Worm (Caenorhabditis elegans) whole organism, L1 larva: ENCODE data around the gene citk-1.
A peak's percentile ranks its signal among the peaks of the same experiment; 100 is the strongest.

Source experiments
- C16A3.4 ChIP-seq: fragments of 150-350 bp; optimal IDR thresholded peaks from 2 replicates; lab custom pipeline; 2014; ENCODE audit warnings: missing biosample characterization, missing genetic modification characterization
- C34B4.2 ChIP-seq: sonication (generic microtip); optimal IDR thresholded peaks from 2 replicates; lab custom pipeline; 2017; ENCODE audit warnings: mild to moderate bottlenecking, missing genetic modification characterization, missing compliant biosample characterization
- aha-1 ChIP-seq: fragments of 150-350 bp; optimal IDR thresholded peaks from 2 replicates; lab custom pipeline; 2014; ENCODE audit warnings: missing biosample characterization, missing genetic modification characterization
- alr-1 ChIP-seq: fragments of 200-800 bp; sonication (Bioruptor generic); optimal IDR thresholded peaks from 2 replicates; lab custom pipeline; 2018; ENCODE audit warnings: borderline replicate concordance, mild to moderate bottlenecking, missing genetic modification characterization, missing compliant biosample characterization
- aly-2 ChIP-seq: fragments of 150-350 bp; optimal IDR thresholded peaks from 2 replicates; lab custom pipeline; 2014; ENCODE audit warnings: missing biosample characterization, missing genetic modification characterization
- ama-1 ChIP-seq: fragments of 150-350 bp; optimal IDR thresholded peaks from 2 replicates; lab custom pipeline; 2014
- blmp-1 ChIP-seq: fragments of 150-350 bp; optimal IDR thresholded peaks from 2 replicates; lab custom pipeline; 2014; ENCODE audit warnings: missing biosample characterization, missing genetic modification characterization
- ceh-8 ChIP-seq: fragments of 200-800 bp; sonication (Bioruptor generic); optimal IDR thresholded peaks from 2 replicates; lab custom pipeline; 2018; ENCODE audit warnings: mild to moderate bottlenecking, missing genetic modification characterization, moderate library complexity, missing compliant biosample characterization
- ceh-82 ChIP-seq, 3 experiments: fragments of 150-350 bp in 1 of 3; sonication (generic microtip) in 2 of 3; optimal IDR thresholded peaks; 2 replicates each; lab custom pipeline; 2014 to 2017; ENCODE audit warnings: missing biosample characterization in 3 of 3, missing genetic modification characterization in 3 of 3
- ceh-90 ChIP-seq: sonication (generic microtip); optimal IDR thresholded peaks from 2 replicates; lab custom pipeline; 2016; ENCODE audit warnings: missing genetic modification characterization, missing compliant biosample characterization
- ces-1 ChIP-seq: fragments of 150-350 bp; optimal IDR thresholded peaks from 2 replicates; lab custom pipeline; 2014; ENCODE audit warnings: missing biosample characterization, missing genetic modification reagents, missing genetic modification characterization
- dpl-1 ChIP-seq, 3 experiments: fragments of 150-350 bp in 2 of 3; sonication (generic microtip) in 1 of 3; optimal IDR thresholded peaks; 2 replicates each; lab custom pipeline; 2014 to 2017; ENCODE audit warnings: missing biosample characterization in 3 of 3, missing genetic modification characterization in 3 of 3, missing genetic modification reagents in 3 of 3
- efl-1 ChIP-seq, 4 experiments: fragments of 150-350 bp; optimal IDR thresholded peaks in 3 of 4; peaks in 1 of 4; 1 replicate in 1 of 4; 2 replicates in 3 of 4; lab custom pipeline; 2014; ENCODE audit warnings: missing biosample characterization in 2 of 4, missing genetic modification characterization in 2 of 4, missing genetic modification reagents in 2 of 4
- efl-3 ChIP-seq: fragments of 200-800 bp; sonication (Bioruptor generic); optimal IDR thresholded peaks from 2 replicates; lab custom pipeline; 2018; ENCODE audit warnings: mild to moderate bottlenecking, missing genetic modification characterization, missing compliant biosample characterization
- egl-13 ChIP-seq: sonication (generic microtip); optimal IDR thresholded peaks from 2 replicates; lab custom pipeline; 2016; ENCODE audit warnings: missing genotype, missing genetic modification reagents, missing genetic modification characterization, missing compliant biosample characterization
- elt-2 ChIP-seq: sonication (generic microtip); optimal IDR thresholded peaks from 2 replicates; lab custom pipeline; 2016; ENCODE audit warnings: missing genetic modification characterization, mild to moderate bottlenecking, inconsistent platforms, missing compliant biosample characterization, missing genetic modification reagents
- elt-3 ChIP-seq, 6 experiments: fragments of 150-350 bp in 1 of 6; sonication (generic microtip); optimal IDR thresholded peaks; 2 replicates each; lab custom pipeline; 2017 to 2018; ENCODE audit warnings: missing biosample characterization in 6 of 6, missing genetic modification characterization in 6 of 6, inconsistent platforms in 1 of 6
- fkh-10 ChIP-seq: sonication (generic microtip); optimal IDR thresholded peaks from 2 replicates; lab custom pipeline; 2017; ENCODE audit warnings: missing biosample characterization, missing genetic modification reagents, missing genetic modification characterization
- fkh-4 ChIP-seq: sonication (generic microtip); optimal IDR thresholded peaks from 2 replicates; lab custom pipeline; 2016; ENCODE audit warnings: missing compliant biosample characterization, missing genetic modification characterization, borderline replicate concordance
- hlh-17 ChIP-seq: fragments of 200-800 bp; sonication (Bioruptor generic); optimal IDR thresholded peaks from 2 replicates; lab custom pipeline; 2018; ENCODE audit warnings: missing genetic modification characterization, mild to moderate bottlenecking, missing compliant biosample characterization, moderate library complexity, borderline replicate concordance
- hlh-4 ChIP-seq: sonication (generic microtip); optimal IDR thresholded peaks from 2 replicates; lab custom pipeline; 2016; ENCODE audit warnings: mild to moderate bottlenecking, missing genetic modification characterization, missing compliant biosample characterization
- isw-1 ChIP-seq: fragments of 200-800 bp; sonication (Bioruptor generic); IDR thresholded peaks from 2 replicates; pipeline ENCODE4 v1.3.6; 2022; ENCODE audit warnings: missing genetic modification characterization, missing compliant biosample characterization
- jun-1 ChIP-seq: fragments of 150-350 bp; optimal IDR thresholded peaks from 2 replicates; lab custom pipeline; 2014; ENCODE audit warnings: missing biosample characterization, missing genetic modification reagents, missing genetic modification characterization
- lin-13 ChIP-seq: fragments of 150-350 bp; optimal IDR thresholded peaks from 2 replicates; lab custom pipeline; 2014; ENCODE audit warnings: missing biosample characterization, missing genetic modification reagents, missing genetic modification characterization
- lin-35 ChIP-seq, 2 experiments: fragments of 150-350 bp; optimal IDR thresholded peaks; 2 replicates each; lab custom pipeline; 2014; ENCODE audit warnings: missing biosample characterization in 2 of 2, missing genetic modification characterization in 2 of 2, missing genetic modification reagents in 2 of 2
- lir-3 ChIP-seq: sonication (generic microtip); optimal IDR thresholded peaks from 2 replicates; lab custom pipeline; 2016; ENCODE audit warnings: mild to moderate bottlenecking, missing genetic modification characterization, moderate library complexity, missing compliant biosample characterization; ENCODE audit not compliant: poor library complexity
- lsy-2 ChIP-seq, 2 experiments: fragments of 150-350 bp; optimal IDR thresholded peaks; 2 replicates each; lab custom pipeline; 2014; ENCODE audit warnings: missing biosample characterization in 2 of 2, missing genetic modification characterization in 2 of 2
- mab-9 ChIP-seq: fragments of 200-800 bp; sonication (Bioruptor generic); IDR thresholded peaks from 2 replicates; pipeline ENCODE4 v1.3.6; 2022; ENCODE audit warnings: missing genetic modification reagents, missing genetic modification characterization, missing compliant biosample characterization
- mdl-1 ChIP-seq, 2 experiments: fragments of 150-350 bp; optimal IDR thresholded peaks; 2 replicates each; lab custom pipeline; 2014 to 2017; ENCODE audit warnings: missing biosample characterization in 2 of 2, missing genetic modification characterization in 2 of 2, inconsistent platforms in 1 of 2
- mef-2 ChIP-seq: fragments of 150-350 bp; optimal IDR thresholded peaks from 2 replicates; lab custom pipeline; 2014; ENCODE audit warnings: missing biosample characterization, missing genetic modification characterization
- mep-1 ChIP-seq: fragments of 150-350 bp; optimal IDR thresholded peaks from 2 replicates; lab custom pipeline; 2014; ENCODE audit warnings: missing biosample characterization, missing genetic modification characterization
- nhr-19 ChIP-seq: fragments of 200-800 bp; sonication (Bioruptor generic); conservative IDR thresholded peaks from 2 replicates; pipeline ENCODE4 v1.3.6; 2022; ENCODE audit warnings: missing genetic modification characterization, missing compliant biosample characterization
- nhr-20 ChIP-seq: sonication (generic microtip); optimal IDR thresholded peaks from 2 replicates; lab custom pipeline; 2016; ENCODE audit warnings: mild to moderate bottlenecking, missing genetic modification characterization, missing compliant biosample characterization
- nhr-28 ChIP-seq: fragments of 150-350 bp; optimal IDR thresholded peaks from 2 replicates; lab custom pipeline; 2014; ENCODE audit warnings: missing biosample characterization, missing genetic modification characterization
- nhr-47 ChIP-seq: sonication (generic microtip); optimal IDR thresholded peaks from 2 replicates; lab custom pipeline; 2016; ENCODE audit warnings: mild to moderate bottlenecking, missing genetic modification characterization, moderate library complexity, missing compliant biosample characterization
- nhr-71 ChIP-seq: sonication (generic microtip); optimal IDR thresholded peaks from 2 replicates; lab custom pipeline; 2016; ENCODE audit warnings: mild to moderate bottlenecking, missing genetic modification characterization, moderate library complexity, missing compliant biosample characterization
- pag-3 ChIP-seq: sonication (generic microtip); optimal IDR thresholded peaks from 2 replicates; lab custom pipeline; 2017; ENCODE audit warnings: missing genetic modification characterization, mild to moderate bottlenecking, missing compliant biosample characterization, antibody characterized with exemption, borderline replicate concordance; ENCODE audit not compliant: insufficient read depth
- pax-3 ChIP-seq: fragments of 200-800 bp; sonication (Bioruptor generic); optimal IDR thresholded peaks from 2 replicates; lab custom pipeline; 2018; ENCODE audit warnings: mild to moderate bottlenecking, missing genetic modification characterization, moderate library complexity, missing compliant biosample characterization
- rnt-1 ChIP-seq: sonication (generic microtip); optimal IDR thresholded peaks from 2 replicates; lab custom pipeline; 2016; ENCODE audit warnings: mild to moderate bottlenecking, missing genetic modification characterization, moderate library complexity, missing compliant biosample characterization
- snu-23 ChIP-seq: sonication (generic microtip); optimal IDR thresholded peaks from 2 replicates; lab custom pipeline; 2016; ENCODE audit warnings: missing genetic modification characterization, missing compliant biosample characterization
- sptf-1 ChIP-seq: fragments of 150-350 bp; optimal IDR thresholded peaks from 2 replicates; lab custom pipeline; 2014; ENCODE audit warnings: missing biosample characterization, missing genetic modification characterization
- sup-37 ChIP-seq: fragments of 200-800 bp; sonication (Bioruptor generic); optimal IDR thresholded peaks from 2 replicates; lab custom pipeline; 2018; ENCODE audit warnings: mild to moderate bottlenecking, missing genetic modification characterization, missing compliant biosample characterization
- swsn-7 ChIP-seq: sonication (generic microtip); optimal IDR thresholded peaks from 2 replicates; lab custom pipeline; 2016; ENCODE audit warnings: missing genetic modification characterization, missing compliant biosample characterization
- unc-130 ChIP-seq: fragments of 150-350 bp; optimal IDR thresholded peaks from 2 replicates; lab custom pipeline; 2017; ENCODE audit warnings: missing biosample characterization, missing genetic modification characterization, inconsistent platforms
- unc-98 ChIP-seq: fragments of 200-800 bp; sonication (Bioruptor generic); IDR thresholded peaks from 2 replicates; pipeline ENCODE4 v1.3.6; 2022; ENCODE audit warnings: missing genetic modification characterization, missing compliant biosample characterization
- vab-15 ChIP-seq: sonication (generic microtip); optimal IDR thresholded peaks from 2 replicates; lab custom pipeline; 2017; ENCODE audit warnings: missing genotype, mild to moderate bottlenecking, missing genetic modification characterization, missing compliant biosample characterization
- ztf-4 ChIP-seq: fragments of 150-350 bp; optimal IDR thresholded peaks from 2 replicates; lab custom pipeline; 2014; ENCODE audit warnings: missing biosample characterization, missing genetic modification characterization

The citk-1 gene

DNA sequence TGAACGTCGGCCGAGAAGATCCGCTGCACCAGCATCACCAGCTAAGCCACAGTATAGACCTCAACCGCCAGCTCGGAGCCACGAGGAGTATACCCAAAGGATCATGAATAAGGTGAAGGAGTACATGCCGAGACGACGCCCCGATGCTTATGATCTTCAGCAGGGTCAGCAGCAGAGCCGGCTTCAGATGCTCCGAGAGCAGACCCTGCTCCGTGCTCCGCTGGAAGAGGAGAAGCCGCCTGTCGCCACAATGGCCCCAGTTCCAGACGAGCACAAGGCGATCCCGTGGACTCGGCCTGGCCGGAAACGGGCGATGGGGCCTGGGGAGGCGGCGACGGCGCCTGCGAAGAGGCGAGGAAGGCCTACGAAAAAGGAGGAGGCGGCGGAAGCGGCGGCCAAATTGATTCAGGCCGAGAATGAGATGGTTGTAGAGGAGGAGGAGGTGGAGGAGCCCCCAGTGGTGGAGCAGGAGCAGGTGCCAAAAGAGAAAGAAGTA, 12.4 kb upstream of the citk-1 start:
- no peak for TF ChIP-seq C34B4.2 (tag; lab: Kevin White, UChicago)
- no peak for TF ChIP-seq fkh-10 (GFP tag; lab: Kevin White, UChicago)
- peak; percentile 40 for TF ChIP-seq ceh-8 (GFP tag; lab: Kevin White, UChicago)
- no peak for TF ChIP-seq unc-130

DNA sequence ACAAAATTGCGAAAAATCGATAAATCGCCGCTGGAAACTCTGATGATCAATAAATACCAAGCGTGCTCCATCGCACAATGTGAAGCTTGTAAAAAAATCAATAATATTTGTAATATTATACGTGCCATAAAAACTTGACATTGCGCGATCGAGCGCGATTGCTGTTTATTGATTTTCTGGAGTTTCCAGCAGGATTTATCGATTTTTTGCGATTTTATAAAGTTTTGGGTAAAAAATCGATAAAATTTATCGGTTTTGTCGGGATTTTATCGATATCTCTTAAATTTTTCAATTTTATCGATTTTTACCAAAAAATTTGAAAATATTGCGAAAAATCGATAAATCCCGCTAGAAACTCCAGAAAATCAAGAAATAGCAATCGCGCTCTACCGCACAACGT, 8.9 kb upstream of the citk-1 start:
- TF ChIP-seq jun-1 (tag; lab: Kevin White, UChicago), result no peak
- TF ChIP-seq isw-1 (GFP tag; lab: Robert Waterston, UW), result no peak
- no peak for TF ChIP-seq fkh-4 (tag; lab: Kevin White, UChicago)
- TF ChIP-seq pag-3, result no peak
- no peak for TF ChIP-seq alr-1 (tag; lab: Kevin White, UChicago)
- no peak for TF ChIP-seq swsn-7 (tag; lab: Kevin White, UChicago)
- no peak for TF ChIP-seq mab-9
- TF ChIP-seq ztf-4, result no peak
- no peak for TF ChIP-seq nhr-71 (tag; lab: Kevin White, UChicago)
- TF ChIP-seq efl-1 (optimal IDR thresholded peaks at IDR 0.05; lab: Kevin White, UChicago), result no peak
- no peak for TF ChIP-seq efl-1 (GFP tag; optimal IDR thresholded peaks at IDR 0.05 in 1 of 2; lab: Kevin White, UChicago)
- TF ChIP-seq sptf-1, result no peak
- no peak for TF ChIP-seq nhr-47 (tag; lab: Kevin White, UChicago)
- TF ChIP-seq ces-1 (GFP tag; lab: Kevin White, UChicago), result no peak
- TF ChIP-seq mdl-1 (tag; optimal IDR thresholded peaks at IDR 0.05; lab: Kevin White, UChicago), result no peak
- no peak for TF ChIP-seq lin-35 (GFP tag; optimal IDR thresholded peaks at IDR 0.05; lab: Kevin White, UChicago)
- TF ChIP-seq fkh-10 (GFP tag; lab: Kevin White, UChicago), result no peak

DNA sequence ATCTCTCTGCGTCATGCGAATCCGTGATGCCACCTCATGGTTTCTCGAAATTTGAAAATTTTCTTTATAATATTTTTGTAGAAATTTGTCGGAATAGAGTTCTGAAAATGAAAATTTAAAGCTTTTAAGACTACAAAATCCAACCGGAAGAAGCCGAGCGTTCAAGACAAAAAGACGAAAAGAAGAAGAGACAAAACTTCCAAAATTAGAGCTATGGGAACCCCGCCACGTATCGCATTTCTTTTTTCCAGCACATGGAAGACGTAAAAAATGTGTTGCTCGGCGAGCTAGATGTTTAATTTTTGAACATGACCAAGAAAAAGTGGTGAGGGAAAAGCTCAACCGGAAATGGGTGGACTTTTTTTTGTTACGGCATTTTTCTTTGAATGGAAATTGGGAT, 6.7 kb upstream of the citk-1 start, which contains the start of gene W02B8.1:
TSS of gene W02B8.1 (minus strand) at position 101 of the 400 bp plus-strand sequence.
- TF ChIP-seq hlh-17 (GFP tag; lab: Kevin White, UChicago), result no peak
- no peak for TF ChIP-seq lsy-2 (tag; optimal IDR thresholded peaks at IDR 0.05; lab: Kevin White, UChicago)
- no peak for TF ChIP-seq elt-2
- TF ChIP-seq nhr-28 (tag; lab: Kevin White, UChicago), result no peak
- TF ChIP-seq dpl-1 (GFP tag; optimal IDR thresholded peaks at IDR 0.05; lab: Kevin White, UChicago), result no peak
- TF ChIP-seq lin-13, result no peak
- no peak for TF ChIP-seq C16A3.4 (tag; lab: Kevin White, UChicago)
- no peak for TF ChIP-seq lir-3 (tag; lab: Kevin White, UChicago)
- no peak for TF ChIP-seq elt-3 (tag; optimal IDR thresholded peaks at IDR 0.05; lab: Kevin White, UChicago)
- TF ChIP-seq rnt-1 (tag; lab: Kevin White, UChicago), result no peak
- TF ChIP-seq nhr-19, result no peak
- no peak for TF ChIP-seq unc-98
- TF ChIP-seq efl-3 (GFP tag; lab: Kevin White, UChicago), result no peak
- TF ChIP-seq ceh-82 (tag; optimal IDR thresholded peaks at IDR 0.05; lab: Kevin White, UChicago), result no peak
- no peak for TF ChIP-seq ama-1 (lab: Kevin White, UChicago)
- no peak for TF ChIP-seq C34B4.2 (tag; lab: Kevin White, UChicago)
- TF ChIP-seq pax-3, result no peak
- TF ChIP-seq hlh-4 (tag; lab: Kevin White, UChicago), result no peak

DNA sequence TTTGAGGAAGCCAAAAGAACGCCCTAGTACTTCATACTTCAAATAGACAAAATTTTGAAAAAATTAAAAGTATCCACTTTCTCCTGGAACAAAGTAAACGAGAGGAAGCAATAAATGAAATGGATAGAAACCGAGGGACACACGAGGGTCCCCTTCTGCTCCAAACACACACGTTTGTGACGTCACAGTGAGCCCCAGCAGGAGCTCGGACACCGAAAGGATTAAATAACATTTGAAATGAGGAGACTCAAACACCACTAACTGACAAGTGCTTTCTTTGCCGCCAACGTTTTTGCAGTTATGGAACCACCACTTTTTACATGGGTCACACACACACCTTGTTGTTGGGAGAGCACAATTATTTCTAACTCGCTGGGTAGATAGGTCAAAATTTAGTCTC, 5.2 kb upstream of the citk-1 start:
- TF ChIP-seq lsy-2 (tag; optimal IDR thresholded peaks at IDR 0.05; lab: Kevin White, UChicago), result peak; percentile 18 to 46
- no peak for TF ChIP-seq mef-2 (tag; lab: Kevin White, UChicago)
- TF ChIP-seq C34B4.2 (tag; lab: Kevin White, UChicago), result no peak
- TF ChIP-seq lin-35 (GFP tag; optimal IDR thresholded peaks at IDR 0.05; lab: Kevin White, UChicago), result peak in 1 of 2 experiments; percentile 9
- TF ChIP-seq egl-13 (tag; lab: Kevin White, UChicago), result no peak
- peak; percentile 4 for TF ChIP-seq nhr-20 (tag; lab: Kevin White, UChicago)
- no peak for TF ChIP-seq ceh-90 (tag; lab: Kevin White, UChicago)
- TF ChIP-seq aha-1 (tag; lab: Kevin White, UChicago), result no peak
- no peak for TF ChIP-seq vab-15 (tag; lab: Kevin White, UChicago)
- no peak for TF ChIP-seq hlh-4 (tag; lab: Kevin White, UChicago)
- no peak for TF ChIP-seq fkh-10 (GFP tag; lab: Kevin White, UChicago)
- TF ChIP-seq mep-1 (tag; lab: Kevin White, UChicago), result no peak
- TF ChIP-seq blmp-1 (tag; lab: Kevin White, UChicago), result no peak
- TF ChIP-seq aly-2, result no peak
- no peak for TF ChIP-seq sup-37 (GFP tag; lab: Kevin White, UChicago)
- TF ChIP-seq nhr-28 (tag; lab: Kevin White, UChicago), result no peak
- TF ChIP-seq pag-3, result no peak
- peak; percentile 50 for TF ChIP-seq snu-23 (GFP tag; lab: Kevin White, UChicago)
